Fruit fly (Drosophila melanogaster) whole organism, embryonic: Measurements from ENCODE around the gene Ns4.

Source experiments
- ATbp ChIP-seq: fragments of 200-800 bp; sonication (Bioruptor generic); optimal IDR thresholded peaks from 2 replicates; lab custom pipeline; 2017; ENCODE audit warnings: missing biosample characterization, mild to moderate bottlenecking, missing genetic modification characterization, missing genetic modification reagents
- Bdp1 ChIP-seq: fragments of 200-800 bp; sonication (Bioruptor generic); optimal IDR thresholded peaks from 3 replicates; lab custom pipeline; 2016; ENCODE audit warnings: missing biosample characterization, missing genetic modification characterization
- BtbVII ChIP-seq: fragments of 200-800 bp; sonication (Bioruptor generic); optimal IDR thresholded peaks from 3 replicates; lab custom pipeline; 2017; ENCODE audit warnings: missing biosample characterization, mild to moderate bottlenecking, missing genetic modification characterization
- CG10209 ChIP-seq: fragments of 200-800 bp; sonication (Bioruptor generic); optimal IDR thresholded peaks from 3 replicates; lab custom pipeline; 2017; ENCODE audit warnings: missing biosample characterization, mild to moderate bottlenecking, missing genetic modification characterization, missing genetic modification reagents
- CG10321 ChIP-seq: fragments of 200-800 bp; sonication (Bioruptor generic); IDR thresholded peaks from 2 replicates; pipeline ENCODE4 v1.3.6; 2022; ENCODE audit warnings: missing biosample characterization, missing genetic modification characterization
- CG11696 ChIP-seq: fragments of 200-800 bp; sonication (Bioruptor generic); IDR thresholded peaks from 2 replicates; pipeline ENCODE4 v1.3.6; 2022; ENCODE audit warnings: missing biosample characterization, missing genetic modification characterization
- CG16815 ChIP-seq: fragments of 200-800 bp; sonication (Bioruptor generic); optimal IDR thresholded peaks from 3 replicates; lab custom pipeline; 2017; ENCODE audit warnings: missing biosample characterization, mild to moderate bottlenecking, missing genetic modification characterization
- CG17328 ChIP-seq: fragments of 200-800 bp; sonication (Bioruptor generic); IDR thresholded peaks from 2 replicates; pipeline ENCODE4 v1.3.6; 2022; ENCODE audit warnings: missing biosample characterization, missing genetic modification characterization
- CG17361 ChIP-seq: fragments of 200-800 bp; sonication (Bioruptor generic); IDR thresholded peaks from 3 replicates; pipeline ENCODE4 v1.3.6; 2022; ENCODE audit warnings: missing biosample characterization, missing genetic modification characterization
- CG34422 ChIP-seq: fragments of 200-800 bp; sonication (Bioruptor generic); IDR thresholded peaks from 3 replicates; pipeline ENCODE4 v1.3.6; 2022; ENCODE audit warnings: missing biosample characterization, missing genetic modification characterization
- CG3726 ChIP-seq: fragments of 200-800 bp; sonication (Bioruptor generic); IDR thresholded peaks from 3 replicates; pipeline ENCODE4, ENCODE4 v1.3.6; 2022; ENCODE audit warnings: missing biosample characterization, missing genetic modification characterization
- CG43689 ChIP-seq: fragments of 200-800 bp; sonication (Bioruptor generic); IDR thresholded peaks from 2 replicates; pipeline ENCODE4 v1.3.6; 2022; ENCODE audit warnings: missing biosample characterization, missing genetic modification characterization
- CG4617 ChIP-seq: fragments of 200-800 bp; sonication (Bioruptor generic); optimal IDR thresholded peaks from 3 replicates; lab custom pipeline; 2016; ENCODE audit warnings: missing biosample characterization, missing genetic modification characterization, borderline replicate concordance
- CG6854 ChIP-seq: fragments of 200-800 bp; sonication (Bioruptor generic); optimal IDR thresholded peaks from 3 replicates; lab custom pipeline; 2017; ENCODE audit warnings: missing biosample characterization, mild to moderate bottlenecking, missing genetic modification characterization
- CG7745 ChIP-seq: fragments of 200-800 bp; sonication (Bioruptor generic); optimal IDR thresholded peaks from 2 replicates; lab custom pipeline; 2018; ENCODE audit warnings: missing biosample characterization, mild to moderate bottlenecking, missing genetic modification characterization, moderate library complexity
- CG9817 ChIP-seq: fragments of 200-800 bp; sonication (Bioruptor generic); optimal IDR thresholded peaks from 2 replicates; lab custom pipeline; 2018; ENCODE audit warnings: missing biosample characterization, mild to moderate bottlenecking, missing genetic modification characterization, moderate library complexity
- CHES-1-like ChIP-seq: fragments of 200-800 bp; sonication (Bioruptor generic); optimal IDR thresholded peaks from 2 replicates; lab custom pipeline; 2016; ENCODE audit warnings: missing biosample characterization, missing genetic modification characterization
- D19B ChIP-seq: fragments of 200-800 bp; sonication (Bioruptor generic); optimal IDR thresholded peaks from 2 replicates; lab custom pipeline; 2017; ENCODE audit warnings: missing biosample characterization, mild to moderate bottlenecking, missing genetic modification characterization
- Deaf1 ChIP-seq: fragments of 200-800 bp; optimal IDR thresholded peaks from 3 replicates; lab custom pipeline; 2019; ENCODE audit warnings: missing biosample characterization, mild to moderate bottlenecking, missing genetic modification characterization, moderate library complexity
- Fer3 ChIP-seq: fragments of 200-800 bp; sonication (Bioruptor generic); optimal IDR thresholded peaks from 2 replicates; lab custom pipeline; 2018; ENCODE audit warnings: missing biosample characterization, mild to moderate bottlenecking, missing genetic modification characterization, moderate library complexity
- Hr3 ChIP-seq: fragments of 200-800 bp; sonication (Bioruptor generic); optimal IDR thresholded peaks from 3 replicates; lab custom pipeline; 2016; ENCODE audit warnings: missing biosample characterization, missing genetic modification characterization
- MESR4 ChIP-seq: fragments of 200-800 bp; sonication (Bioruptor generic); optimal IDR thresholded peaks from 2 replicates; lab custom pipeline; 2018; ENCODE audit warnings: missing biosample characterization, mild to moderate bottlenecking, missing genetic modification characterization, moderate library complexity
- NFAT ChIP-seq: fragments of 200-800 bp; sonication (Bioruptor generic); IDR thresholded peaks from 2 replicates; pipeline ENCODE4 v1.3.6; 2022; ENCODE audit warnings: missing biosample characterization, missing genetic modification characterization
- Nf-YB ChIP-seq: fragments of 200-800 bp; sonication (Bioruptor generic); optimal IDR thresholded peaks from 3 replicates; lab custom pipeline; 2019; ENCODE audit warnings: missing biosample characterization, mild to moderate bottlenecking, missing genetic modification characterization, moderate library complexity
- Optix ChIP-seq: fragments of 200-800 bp; sonication (Bioruptor generic); IDR thresholded peaks from 3 replicates; pipeline ENCODE4 v1.3.6; 2022; ENCODE audit warnings: missing biosample characterization, missing genetic modification characterization
- Pdp1 ChIP-seq, 2 experiments: fragments of 200-800 bp; sonication (Bioruptor generic); optimal IDR thresholded peaks; 3 replicates each; lab custom pipeline; 2016; ENCODE audit warnings: missing biosample characterization in 2 of 2, missing genetic modification characterization in 2 of 2, mild to moderate bottlenecking in 1 of 2, moderate library complexity in 1 of 2
- Sox102F ChIP-seq: fragments of 200-800 bp; sonication (Bioruptor generic); optimal IDR thresholded peaks from 2 replicates; lab custom pipeline; 2018; ENCODE audit warnings: missing biosample characterization, mild to moderate bottlenecking, missing genetic modification characterization, moderate library complexity
- YL-1 ChIP-seq: fragments of 200-800 bp; sonication (Bioruptor generic); optimal IDR thresholded peaks from 3 replicates; lab custom pipeline; 2017; ENCODE audit warnings: missing biosample characterization, mild to moderate bottlenecking, missing genetic modification characterization
- ase ChIP-seq: fragments of 200-800 bp; sonication (Bioruptor generic); IDR thresholded peaks from 3 replicates; pipeline ENCODE4 v1.3.6; 2022; ENCODE audit warnings: missing biosample characterization, missing genetic modification characterization
- bigmax ChIP-seq: fragments of 200-800 bp; sonication (Bioruptor generic); optimal IDR thresholded peaks from 2 replicates; lab custom pipeline; 2018; ENCODE audit warnings: missing biosample characterization, mild to moderate bottlenecking, missing genetic modification characterization
- btn ChIP-seq: fragments of 200-800 bp; sonication (Bioruptor generic); optimal IDR thresholded peaks from 2 replicates; lab custom pipeline; 2016; ENCODE audit warnings: missing biosample characterization, missing genetic modification characterization
- caup ChIP-seq: fragments of 200-800 bp; sonication (Bioruptor generic); optimal IDR thresholded peaks from 3 replicates; lab custom pipeline; 2017; ENCODE audit warnings: missing biosample characterization, mild to moderate bottlenecking, missing genetic modification characterization, moderate library complexity; ENCODE audit not compliant: severe bottlenecking
- corto ChIP-seq: fragments of 200-800 bp; sonication (Bioruptor generic); optimal IDR thresholded peaks from 2 replicates; lab custom pipeline; 2016; ENCODE audit warnings: missing biosample characterization, mild to moderate bottlenecking, missing genetic modification characterization, moderate library complexity
- crp ChIP-seq, 2 experiments: fragments of 200-800 bp; sonication (Bioruptor generic); optimal IDR thresholded peaks; 2 replicates in 1 of 2; 3 replicates in 1 of 2; lab custom pipeline; 2017; ENCODE audit warnings: missing biosample characterization in 2 of 2, missing genetic modification characterization in 2 of 2, mild to moderate bottlenecking in 1 of 2, moderate library complexity in 1 of 2
- dati ChIP-seq: fragments of 200-800 bp; sonication (Bioruptor generic); IDR thresholded peaks from 2 replicates; pipeline ENCODE4 v1.3.6; 2022; ENCODE audit warnings: missing biosample characterization, missing genetic modification characterization
- exex ChIP-seq: fragments of 200-800 bp; sonication (Bioruptor generic); optimal IDR thresholded peaks from 4 replicates; lab custom pipeline; 2018; ENCODE audit warnings: missing biosample characterization, mild to moderate bottlenecking, missing genetic modification characterization, moderate library complexity
- fu2 ChIP-seq: fragments of 200-800 bp; sonication (Bioruptor generic); optimal IDR thresholded peaks from 2 replicates; lab custom pipeline; 2016; ENCODE audit warnings: missing biosample characterization, missing genetic modification characterization
- gcm ChIP-seq: fragments of 200-800 bp; sonication (Bioruptor generic); optimal IDR thresholded peaks from 2 replicates; lab custom pipeline; 2019; ENCODE audit warnings: missing biosample characterization, mild to moderate bottlenecking, missing genetic modification characterization, moderate library complexity
- jumu ChIP-seq: fragments of 200-800 bp; sonication (Bioruptor generic); optimal IDR thresholded peaks from 3 replicates; lab custom pipeline; 2016; ENCODE audit warnings: missing biosample characterization, missing genetic modification characterization
- kay ChIP-seq: fragments of 200-800 bp; sonication (Bioruptor generic); optimal IDR thresholded peaks from 2 replicates; lab custom pipeline; 2016; ENCODE audit warnings: missing biosample characterization, missing genetic modification characterization
- klu ChIP-seq: fragments of 200-800 bp; sonication (Bioruptor generic); IDR thresholded peaks from 2 replicates; pipeline ENCODE4 v1.3.6; 2022; ENCODE audit warnings: missing biosample characterization, missing genetic modification characterization
- mam ChIP-seq: fragments of 200-800 bp; sonication (Bioruptor generic); optimal IDR thresholded peaks from 3 replicates; lab custom pipeline; 2016; ENCODE audit warnings: missing biosample characterization, missing genetic modification characterization
- mld ChIP-seq: fragments of 200-800 bp; sonication (Bioruptor generic); IDR thresholded peaks from 3 replicates; pipeline ENCODE4 v1.3.6; 2022; ENCODE audit warnings: missing biosample characterization, missing genetic modification characterization; ENCODE audit not compliant: partially characterized antibody
- nom ChIP-seq: fragments of 200-800 bp; sonication (Bioruptor generic); optimal IDR thresholded peaks from 2 replicates; lab custom pipeline; 2017; ENCODE audit warnings: missing biosample characterization, missing genetic modification characterization, mild to moderate bottlenecking, moderate library complexity, missing genetic modification reagents
- phol ChIP-seq: fragments of 200-800 bp; sonication (Bioruptor generic); optimal IDR thresholded peaks from 3 replicates; lab custom pipeline; 2018; ENCODE audit warnings: missing biosample characterization, mild to moderate bottlenecking, missing genetic modification characterization, moderate library complexity
- row ChIP-seq: fragments of 200-800 bp; sonication (Bioruptor generic); IDR thresholded peaks from 3 replicates; pipeline ENCODE4 v1.3.6; 2022; ENCODE audit warnings: missing biosample characterization, missing genetic modification characterization
- unpg ChIP-seq: fragments of 200-800 bp; sonication (Bioruptor generic); optimal IDR thresholded peaks from 3 replicates; lab custom pipeline; 2018; ENCODE audit warnings: missing biosample characterization, mild to moderate bottlenecking, missing genetic modification characterization, moderate library complexity
- usp ChIP-seq: fragments of >200 bp; optimal IDR thresholded peaks from 2 replicates; lab custom pipeline; 2017; ENCODE audit warnings: missing biosample characterization, missing genetic modification characterization
- zfh1 ChIP-seq: fragments of 200-800 bp; sonication (Bioruptor generic); IDR thresholded peaks from 3 replicates; pipeline ENCODE4 v1.3.6; 2022; ENCODE audit warnings: missing biosample characterization, missing genetic modification characterization

Gene Ns4

dm6 chr2L:20780768-20781167 is 28.5 kb downstream of the Ns4 start (continued):
- TF ChIP-seq ATbp (GFP tag; lab: Kevin White, UChicago) (peak; percentile 87), caup (GFP tag; lab: Kevin White, UChicago) (peak; percentile 73), mld (GFP tag; lab: Robert Waterston, UW) (no peak), gcm (GFP tag; lab: Kevin White, UChicago) (peak; percentile 33), CG4617 (GFP tag; lab: Kevin White, UChicago) (no peak), NFAT (peak; percentile 42; the same call in 1 of the 2 replicates), D19B (GFP tag; lab: Kevin White, UChicago) (peak; percentile 40), CG10209 (GFP tag; lab: Kevin White, UChicago) (peak; percentile 81), BtbVII (peak; percentile 70), CG9817 (peak; percentile 9), zfh1 (GFP tag; lab: Robert Waterston, UW) (peak; percentile 74; the same call in 2 of the 3 replicates), CG43689 (no peak), CG17361 (GFP tag; lab: Robert Waterston, UW) (0 out of 3 replicates have a peak, but pooled peaks have one; percentile 38), row (GFP tag; lab: Robert Waterston, UW) (peak; percentile 9; the same call in 1 of the 3 replicates), nom (no peak), CG7745 (tag; lab: Kevin White, UChicago) (peak; percentile 16), fu2 (GFP tag; lab: Kevin White, UChicago) (no peak), Fer3 (tag; lab: Kevin White, UChicago) (peak; percentile 57), btn (GFP tag; lab: Kevin White, UChicago) (peak; percentile 71), CG3726 (GFP tag; lab: Robert Waterston, UW) (peak; percentile 59; the same call in 1 of the 3 replicates), Bdp1 (peak; percentile 30), CG6854 (peak; percentile 17), CG17328 (GFP tag; lab: Robert Waterston, UW) (peak; percentile 59), Deaf1 (tag; lab: Kevin White, UChicago) (no peak), Optix (peak; percentile 38; the same call in 1 of the 3 replicates), CG10321 (GFP tag; lab: Robert Waterston, UW) (no peak), Sox102F (GFP tag; lab: Kevin White, UChicago) (peak; percentile 62), mam (peak; percentile 1), exex (no peak), ase (GFP tag; lab: Robert Waterston, UW) (0 out of 3 replicates have a peak, but pooled peaks have one; percentile 12), crp (GFP tag; optimal IDR thresholded peaks at IDR 0.05; lab: Kevin White, UChicago) (peak in 1 of 2 experiments; percentile 13), Pdp1 (GFP tag; optimal IDR thresholded peaks at IDR 0.05; lab: Kevin White, UChicago) (peak in 1 of 2 experiments; percentile 46), phol (tag; lab: Kevin White, UChicago) (peak; percentile 0), usp (GFP tag; lab: Kevin White, UChicago) (no peak), dati (GFP tag; lab: Robert Waterston, UW) (0 out of 2 replicates have a peak, but pooled peaks have one; percentile 48), Hr3 (no peak), CG11696 (0 out of 2 replicates have a peak, but pooled peaks have one; percentile 22), CG16815 (GFP tag; lab: Kevin White, UChicago) (no peak), Nf-YB (GFP tag; lab: Kevin White, UChicago) (peak; percentile 51), CG34422 (GFP tag; lab: Robert Waterston, UW) (no peak), klu (GFP tag; lab: Robert Waterston, UW) (no peak), CHES-1-like (GFP tag; lab: Kevin White, UChicago) (peak; percentile 63), bigmax (GFP tag; lab: Kevin White, UChicago) (peak; percentile 56), kay (GFP tag; lab: Kevin White, UChicago) (no peak), unpg (GFP tag; lab: Kevin White, UChicago) (peak; percentile 58), corto (no peak), jumu (GFP tag; lab: Kevin White, UChicago) (peak; percentile 51), YL-1 (GFP tag; lab: Kevin White, UChicago) (peak; percentile 71), MESR4 (no peak)
